Worm (Caenorhabditis elegans) whole organism, mixed stage, embryonic: ENCODE data around the gene ins-4.

Source experiments
- M03D4.4 ChIP-seq: sonication (generic microtip); optimal IDR thresholded peaks from 2 replicates; lab custom pipeline; 2017; ENCODE audit warnings: mild to moderate bottlenecking, missing genetic modification characterization, missing compliant biosample characterization
- blmp-1 ChIP-seq: fragments of 150-350 bp; optimal IDR thresholded peaks from 2 replicates; lab custom pipeline; 2014; ENCODE audit warnings: missing biosample characterization, missing genetic modification characterization
- elt-3 ChIP-seq: fragments of 150-350 bp; optimal IDR thresholded peaks from 2 replicates; lab custom pipeline; 2014; ENCODE audit warnings: missing biosample characterization, missing genetic modification characterization
- lin-13 ChIP-seq: fragments of 150-350 bp; optimal IDR thresholded peaks from 2 replicates; lab custom pipeline; 2014; ENCODE audit warnings: missing biosample characterization, missing genetic modification characterization
- nhr-12 ChIP-seq: fragments of 150-350 bp; optimal IDR thresholded peaks from 2 replicates; lab custom pipeline; 2014; ENCODE audit warnings: missing biosample characterization, missing genetic modification characterization
- nhr-237 ChIP-seq: fragments of 150-350 bp; optimal IDR thresholded peaks from 2 replicates; lab custom pipeline; 2014; ENCODE audit warnings: missing biosample characterization, missing genetic modification characterization
- nhr-28 ChIP-seq: fragments of 150-350 bp; optimal IDR thresholded peaks from 2 replicates; lab custom pipeline; 2014; ENCODE audit warnings: missing biosample characterization, missing genetic modification characterization
- pha-4 ChIP-seq: fragments of 150-350 bp; optimal IDR thresholded peaks from 2 replicates; lab custom pipeline; 2018; ENCODE audit warnings: missing biosample characterization, missing genetic modification reagents, missing genetic modification characterization
- snpc-4 ChIP-seq: fragments of 150-350 bp; optimal IDR thresholded peaks from 2 replicates; lab custom pipeline; 2014; ENCODE audit warnings: missing biosample characterization, missing genetic modification characterization
- sptf-1 ChIP-seq: sonication (generic microtip); optimal IDR thresholded peaks from 2 replicates; lab custom pipeline; 2017; ENCODE audit warnings: mild to moderate bottlenecking, missing genetic modification characterization, moderate library complexity, missing compliant biosample characterization
- unc-62 ChIP-seq: fragments of 150-350 bp; optimal IDR thresholded peaks from 2 replicates; lab custom pipeline; 2014; ENCODE audit warnings: missing biosample characterization, missing genetic modification reagents, missing genetic modification characterization

- TF ChIP-seq nhr-237 (tag; lab: Kevin White, UChicago) (no peak), lin-13 (tag; lab: Kevin White, UChicago) (no peak), unc-62 (GFP tag; lab: Kevin White, UChicago) (no peak), pha-4 (tag; lab: Kevin White, UChicago) (no peak), elt-3 (no peak), M03D4.4 (no peak), nhr-12 (no peak), snpc-4 (tag; lab: Kevin White, UChicago) (no peak), nhr-28 (tag; lab: Kevin White, UChicago) (no peak), blmp-1 (tag; lab: Kevin White, UChicago) (no peak), sptf-1 (tag; lab: Kevin White, UChicago) (no peak)
Observed at ce11 chrII:5974878-5975277, 21.3 kb upstream of the ins-4 start, which contains the start of gene B0034.5.
